Fruit fly (Drosophila melanogaster) whole organism, embryonic: ENCODE measurements around the gene sky.

Source experiments
- Ada2b ChIP-seq: fragments of 200-800 bp; sonication (Bioruptor generic); IDR thresholded peaks from 2 replicates; pipeline ENCODE4 v1.3.6; 2022; ENCODE audit warnings: missing biosample characterization, missing genetic modification characterization
- Atf-2 ChIP-seq: fragments of 200-800 bp; sonication (Bioruptor generic); optimal IDR thresholded peaks from 2 replicates; lab custom pipeline; 2016; ENCODE audit warnings: missing biosample characterization, missing genetic modification characterization
- B-H1 ChIP-seq: fragments of 200-800 bp; sonication (Bioruptor generic); IDR thresholded peaks from 3 replicates; pipeline ENCODE4 v1.3.6; 2022; ENCODE audit warnings: missing biosample characterization, missing genetic modification characterization
- Bdp1 ChIP-seq: fragments of 200-800 bp; sonication (Bioruptor generic); optimal IDR thresholded peaks from 3 replicates; lab custom pipeline; 2016; ENCODE audit warnings: missing biosample characterization, missing genetic modification characterization
- CG10959 ChIP-seq: fragments of 200-800 bp; sonication (Bioruptor generic); IDR thresholded peaks from 2 replicates; pipeline ENCODE4 v1.3.6; 2022; ENCODE audit warnings: missing biosample characterization, missing genetic modification characterization
- CG11456 ChIP-seq: fragments of 200-800 bp; sonication (Bioruptor generic); IDR thresholded peaks from 3 replicates; pipeline ENCODE4 v1.3.6; 2022; ENCODE audit warnings: missing biosample characterization, missing genetic modification characterization
- CG11723 ChIP-seq: fragments of 200-800 bp; sonication (Bioruptor generic); optimal IDR thresholded peaks from 2 replicates; lab custom pipeline; 2017; ENCODE audit warnings: missing biosample characterization, mild to moderate bottlenecking, missing genetic modification characterization
- CG17802 ChIP-seq: fragments of 200-800 bp; sonication (Bioruptor generic); optimal IDR thresholded peaks from 2 replicates; lab custom pipeline; 2018; ENCODE audit warnings: missing biosample characterization, mild to moderate bottlenecking, missing genetic modification characterization, moderate library complexity
- CG1832 ChIP-seq: fragments of 200-800 bp; sonication (Bioruptor generic); optimal IDR thresholded peaks from 2 replicates; lab custom pipeline; 2017; ENCODE audit warnings: missing biosample characterization, mild to moderate bottlenecking, missing genetic modification characterization, inconsistent platforms
- CG18599 ChIP-seq: fragments of 200-800 bp; sonication (Bioruptor generic); optimal IDR thresholded peaks from 3 replicates; lab custom pipeline; 2017; ENCODE audit warnings: missing biosample characterization, missing genetic modification characterization, mild to moderate bottlenecking, moderate library complexity, missing genetic modification reagents
- CG31224 ChIP-seq: fragments of 200-800 bp; sonication (Bioruptor generic); IDR thresholded peaks from 2 replicates; pipeline ENCODE4 v1.3.6; 2022; ENCODE audit warnings: missing biosample characterization, missing genetic modification characterization
- CG31365 ChIP-seq: fragments of 200-800 bp; sonication (Bioruptor generic); optimal IDR thresholded peaks from 2 replicates; lab custom pipeline; 2018; ENCODE audit warnings: missing biosample characterization, mild to moderate bottlenecking, missing genetic modification characterization
- CG34224 ChIP-seq: fragments of 200-800 bp; sonication (Bioruptor generic); IDR thresholded peaks from 3 replicates; pipeline ENCODE4 v1.3.6; 2022; ENCODE audit warnings: missing biosample characterization, missing genetic modification characterization; ENCODE audit not compliant: partially characterized antibody
- CG4730 ChIP-seq: fragments of 200-800 bp; sonication (Bioruptor generic); IDR thresholded peaks from 2 replicates; pipeline ENCODE4 v1.3.6; 2022; ENCODE audit warnings: missing biosample characterization, missing genetic modification characterization
- CG6175 ChIP-seq: fragments of 200-800 bp; sonication (Bioruptor generic); IDR thresholded peaks from 3 replicates; pipeline ENCODE4 v1.3.6; 2022; ENCODE audit warnings: missing biosample characterization, missing genetic modification characterization
- CG7372 ChIP-seq: fragments of 200-800 bp; sonication (Bioruptor generic); IDR thresholded peaks from 2 replicates; pipeline ENCODE4 v1.3.6; 2022; ENCODE audit warnings: missing biosample characterization, missing genetic modification characterization
- CG7839 ChIP-seq: fragments of 200-800 bp; sonication (Bioruptor generic); optimal IDR thresholded peaks from 3 replicates; lab custom pipeline; 2018; ENCODE audit warnings: missing biosample characterization, mild to moderate bottlenecking, missing genetic modification characterization, moderate library complexity
- CG8944 ChIP-seq: fragments of 200-800 bp; sonication (Bioruptor generic); optimal IDR thresholded peaks from 3 replicates; lab custom pipeline; 2016; ENCODE audit warnings: missing biosample characterization, missing genetic modification characterization
- Chrac-16 ChIP-seq: fragments of 200-800 bp; sonication (Bioruptor generic); optimal IDR thresholded peaks from 3 replicates; lab custom pipeline; 2016; ENCODE audit warnings: missing biosample characterization, missing genetic modification characterization
- Dp ChIP-seq: fragments of 200-800 bp; sonication (Bioruptor generic); optimal IDR thresholded peaks from 2 replicates; lab custom pipeline; 2018; ENCODE audit warnings: missing biosample characterization, mild to moderate bottlenecking, missing genetic modification characterization, moderate library complexity
- Drgx ChIP-seq: fragments of 200-800 bp; sonication (Bioruptor generic); IDR thresholded peaks from 2 replicates; pipeline ENCODE4 v1.3.6; 2022; ENCODE audit warnings: missing biosample characterization, missing genetic modification characterization
- Ets65A ChIP-seq: fragments of 200-800 bp; sonication (Bioruptor generic); peaks from one replicate; lab custom pipeline; 2016; ENCODE audit warnings: missing biosample characterization, missing genetic modification characterization
- Lim3 ChIP-seq: fragments of 200-800 bp; sonication (Bioruptor generic); IDR thresholded peaks from 2 replicates; pipeline ENCODE4 v1.3.6; 2022; ENCODE audit warnings: missing biosample characterization, missing genetic modification characterization
- Max ChIP-seq: fragments of 200-800 bp; sonication (Bioruptor generic); optimal IDR thresholded peaks from 2 replicates; lab custom pipeline; 2016; ENCODE audit warnings: missing biosample characterization, mild to moderate bottlenecking, missing genetic modification characterization
- Med ChIP-seq: fragments of 200-800 bp; sonication (Bioruptor generic); peaks from one replicate; lab custom pipeline; 2016; ENCODE audit warnings: missing biosample characterization, missing genetic modification characterization, mild to moderate bottlenecking, inconsistent platforms, moderate library complexity
- Rfx ChIP-seq: fragments of 200-800 bp; sonication (Bioruptor generic); IDR thresholded peaks from 2 replicates; pipeline ENCODE4 v1.3.6; 2022; ENCODE audit warnings: missing biosample characterization, missing genetic modification characterization
- Sox102F ChIP-seq: fragments of 200-800 bp; sonication (Bioruptor generic); optimal IDR thresholded peaks from 2 replicates; lab custom pipeline; 2018; ENCODE audit warnings: missing biosample characterization, mild to moderate bottlenecking, missing genetic modification characterization, moderate library complexity
- ci ChIP-seq: fragments of 200-800 bp; sonication (Bioruptor generic); IDR thresholded peaks from 3 replicates; pipeline ENCODE4 v1.3.6; 2022; ENCODE audit warnings: missing biosample characterization, missing genetic modification characterization
- corto ChIP-seq: fragments of 200-800 bp; sonication (Bioruptor generic); optimal IDR thresholded peaks from 2 replicates; lab custom pipeline; 2016; ENCODE audit warnings: missing biosample characterization, mild to moderate bottlenecking, missing genetic modification characterization, moderate library complexity
- dmrt99B ChIP-seq: fragments of 200-800 bp; sonication (Bioruptor generic); optimal IDR thresholded peaks from 2 replicates; lab custom pipeline; 2018; ENCODE audit warnings: missing biosample characterization, mild to moderate bottlenecking, missing genetic modification characterization, moderate library complexity
- dpn ChIP-seq, 2 experiments: fragments of 200-800 bp; sonication (Bioruptor generic); optimal IDR thresholded peaks; 3 replicates each; lab custom pipeline; 2016; ENCODE audit warnings: missing biosample characterization in 2 of 2, missing genetic modification characterization in 2 of 2
- esg ChIP-seq: fragments of 200-800 bp; sonication (Bioruptor generic); conservative IDR thresholded peaks from 2 replicates; pipeline ENCODE4 v1.3.6; 2022; ENCODE audit warnings: missing biosample characterization, missing genetic modification characterization
- ewg ChIP-seq: fragments of 200-800 bp; sonication (Bioruptor generic); optimal IDR thresholded peaks from 3 replicates; lab custom pipeline; 2017; ENCODE audit warnings: mild to moderate bottlenecking, missing biosample characterization, missing genetic modification reagents, missing genetic modification characterization
- gcm ChIP-seq: fragments of 200-800 bp; sonication (Bioruptor generic); optimal IDR thresholded peaks from 2 replicates; lab custom pipeline; 2019; ENCODE audit warnings: missing biosample characterization, mild to moderate bottlenecking, missing genetic modification characterization, moderate library complexity
- gcm2 ChIP-seq: fragments of 200-800 bp; sonication (Bioruptor generic); optimal IDR thresholded peaks from 2 replicates; lab custom pipeline; 2016; ENCODE audit warnings: missing biosample characterization, missing genetic modification characterization
- gem ChIP-seq: fragments of 200-800 bp; sonication (Bioruptor generic); optimal IDR thresholded peaks from 2 replicates; lab custom pipeline; 2019; ENCODE audit warnings: missing biosample characterization, mild to moderate bottlenecking, missing genetic modification characterization, moderate library complexity
- ind ChIP-seq: fragments of 200-800 bp; sonication (Bioruptor generic); optimal IDR thresholded peaks from 3 replicates; lab custom pipeline; 2016; ENCODE audit warnings: missing biosample characterization, missing genetic modification characterization
- jumu ChIP-seq: fragments of 200-800 bp; sonication (Bioruptor generic); optimal IDR thresholded peaks from 3 replicates; lab custom pipeline; 2016; ENCODE audit warnings: missing biosample characterization, missing genetic modification characterization
- mirr ChIP-seq: fragments of 200-800 bp; sonication (Bioruptor generic); optimal IDR thresholded peaks from 3 replicates; lab custom pipeline; 2018; ENCODE audit warnings: missing biosample characterization, mild to moderate bottlenecking, missing genetic modification characterization
- scrt ChIP-seq: fragments of 200-800 bp; sonication (Bioruptor generic); optimal IDR thresholded peaks from 2 replicates; lab custom pipeline; 2018; ENCODE audit warnings: missing biosample characterization, mild to moderate bottlenecking, missing genetic modification characterization, moderate library complexity
- so ChIP-seq: fragments of 200-800 bp; sonication (Bioruptor generic); IDR thresholded peaks from 3 replicates; pipeline ENCODE4 v1.3.6; 2022; ENCODE audit warnings: missing biosample characterization, missing genetic modification characterization
- trem ChIP-seq: fragments of 200-800 bp; optimal IDR thresholded peaks from 3 replicates; lab custom pipeline; 2019; ENCODE audit warnings: missing biosample characterization, mild to moderate bottlenecking, missing genetic modification characterization, moderate library complexity
- wek ChIP-seq: fragments of 200-800 bp; sonication (Bioruptor generic); optimal IDR thresholded peaks from 3 replicates; lab custom pipeline; 2018; ENCODE audit warnings: missing biosample characterization, mild to moderate bottlenecking, missing genetic modification characterization, moderate library complexity

sky gene

dm6 chr2L:20849000-20849399, 69.7 kb downstream of the sky start, which contains the start of gene CG14402:
Gene CG14402, plus strand, starts transcription at chr2L:20849300.
- TF ChIP-seq wek (GFP tag; lab: Kevin White, UChicago), result no peak
- TF ChIP-seq CG10959 (GFP tag; lab: Robert Waterston, UW), result no peak
- no peak for TF ChIP-seq esg (GFP tag; lab: Robert Waterston, UW)
- no peak for TF ChIP-seq gcm (GFP tag; lab: Kevin White, UChicago)
- no peak for TF ChIP-seq jumu
- TF ChIP-seq CG34224, result no peak
- TF ChIP-seq ind (GFP tag; lab: Kevin White, UChicago), result no peak
- TF ChIP-seq CG31224, result no peak
- no peak for TF ChIP-seq corto (GFP tag; lab: Kevin White, UChicago)
- no peak for TF ChIP-seq dmrt99B
- no peak for TF ChIP-seq trem (tag; lab: Kevin White, UChicago)
- TF ChIP-seq Max, result no peak
- no peak for TF ChIP-seq Atf-2 (GFP tag; lab: Kevin White, UChicago)
- TF ChIP-seq Lim3 (GFP tag; lab: Robert Waterston, UW), result no peak
- TF ChIP-seq Dp (GFP tag; lab: Kevin White, UChicago), result no peak
- TF ChIP-seq B-H1 (GFP tag; lab: Robert Waterston, UW), result no peak
- TF ChIP-seq CG31365 (tag; lab: Kevin White, UChicago), result no peak

DNA sequence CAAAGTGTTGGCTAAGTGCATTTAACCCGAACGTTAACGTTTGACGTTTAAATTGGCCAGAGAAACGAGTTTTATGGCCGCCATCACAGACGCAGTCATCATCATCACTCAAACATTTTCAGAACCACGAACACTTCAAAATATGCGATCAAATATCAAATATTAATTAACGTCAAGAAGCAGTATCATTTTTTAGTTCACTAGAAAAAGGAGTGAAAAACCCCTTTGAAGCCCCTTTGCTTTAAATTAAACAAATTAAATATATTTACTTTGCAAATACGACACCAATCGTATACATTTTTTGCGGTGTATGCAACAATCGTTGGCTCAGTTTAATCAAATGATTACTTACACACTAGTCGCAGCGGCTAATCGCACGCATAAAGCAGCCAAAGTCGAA, 74.3 kb downstream of the sky start:
- peak; percentile 49; the same call in 1 of the 2 replicates for TF ChIP-seq Drgx (GFP tag; lab: Robert Waterston, UW)
- no peak for TF ChIP-seq Rfx (GFP tag; lab: Robert Waterston, UW)
- TF ChIP-seq CG11456 (GFP tag; lab: Robert Waterston, UW), result no peak
- TF ChIP-seq CG8944 (GFP tag; lab: Kevin White, UChicago), result no peak
- no peak for TF ChIP-seq CG6175
- no peak for TF ChIP-seq CG7372
- no peak for TF ChIP-seq Ada2b (GFP tag; lab: Robert Waterston, UW)
- TF ChIP-seq CG4730 (GFP tag; lab: Robert Waterston, UW), result no peak
- TF ChIP-seq Sox102F (GFP tag; lab: Kevin White, UChicago), result peak; percentile 5
- no peak for TF ChIP-seq CG11723 (GFP tag; lab: Kevin White, UChicago)
- TF ChIP-seq CG7839 (tag; lab: Kevin White, UChicago), result no peak
- no peak for TF ChIP-seq so (GFP tag; lab: Robert Waterston, UW)
- no peak for TF ChIP-seq scrt (GFP tag; lab: Kevin White, UChicago)
- TF ChIP-seq CG18599, result no peak
- TF ChIP-seq mirr (GFP tag; lab: Kevin White, UChicago), result no peak
- TF ChIP-seq ewg (GFP tag; lab: Kevin White, UChicago), result no peak
- peak; percentile 19 for TF ChIP-seq Med (GFP tag; lab: Kevin White, UChicago)
- TF ChIP-seq Bdp1 (GFP tag; lab: Kevin White, UChicago), result no peak
- TF ChIP-seq ci, result 0 out of 3 replicates have a peak, but pooled peaks have one; percentile 9
- TF ChIP-seq dpn (GFP tag; optimal IDR thresholded peaks at IDR 0.05; lab: Kevin White, UChicago), result no peak
- no peak for TF ChIP-seq CG1832 (GFP tag; lab: Kevin White, UChicago)
- TF ChIP-seq gcm2, result no peak
- no peak for TF ChIP-seq CG17802 (tag; lab: Kevin White, UChicago)
- no peak for TF ChIP-seq wek (GFP tag; lab: Kevin White, UChicago)
- no peak for TF ChIP-seq Chrac-16 (GFP tag; lab: Kevin White, UChicago)
- TF ChIP-seq Ets65A, result no peak
- no peak for TF ChIP-seq gem (tag; lab: Kevin White, UChicago)
